Fruit fly (Drosophila melanogaster): ENCODE measurements around the gene Cyp6a18.

DNA sequence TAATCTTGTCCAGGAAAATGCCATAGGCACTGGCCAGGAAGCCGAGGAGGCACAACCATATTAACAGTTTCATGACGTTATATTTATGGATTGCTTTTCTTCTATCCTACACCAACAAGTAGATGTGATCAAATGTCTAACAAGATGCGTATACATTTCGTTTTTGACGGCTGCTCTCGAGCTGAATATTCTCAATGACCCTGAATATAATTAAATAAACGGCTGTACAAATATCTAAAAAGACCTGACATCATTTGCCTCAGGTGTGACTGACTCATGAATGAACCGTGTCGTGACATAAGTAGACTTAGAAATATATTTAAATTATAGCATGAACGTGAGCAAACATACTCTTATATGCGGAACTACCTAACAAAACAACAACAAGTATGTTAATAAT lies 24.4 kb downstream of the Cyp6a18 start, which contains the start of gene CG5402:
- TF ChIP-seq Hr96 (GFP tag; optimal IDR thresholded peaks at IDR 0.05) (no peak), kay (GFP tag; ENCODE audit: borderline replicate concordance) (no peak), Mnt (GFP tag; optimal IDR thresholded peaks at IDR 0.05) (no peak), CG1620 (GFP tag; optimal IDR thresholded peaks at IDR 0.05) (no peak), tj (GFP tag; optimal IDR thresholded peaks at IDR 0.05) (no peak), ovo (GFP tag; optimal IDR thresholded peaks at IDR 0.05) (no peak), CG7045 (GFP tag; optimal IDR thresholded peaks at IDR 0.05) (no peak)

Measured in whole organism, adult.